Fruit fly (Drosophila melanogaster): Measurements from ENCODE around the gene dmt.

The dmt gene

dm6 chr3R:9725121-9725956, 14.4 kb downstream of the dmt start, which contains the start of gene hyd (continued):
- no peak for TF ChIP-seq Blimp-1 (GFP tag; optimal IDR thresholded peaks at IDR 0.05)
- peak; percentile 74 for TF ChIP-seq CG34224 (GFP tag; IDR thresholded peaks at IDR 0.05; ENCODE audit: partially characterized antibody)
- no peak for TF ChIP-seq fd102C (GFP tag; optimal IDR thresholded peaks at IDR 0.05)
- no peak for TF ChIP-seq CG11504 (tag; optimal IDR thresholded peaks at IDR 0.05)
- no peak for TF ChIP-seq ap (GFP tag; IDR thresholded peaks at IDR 0.05)
- TF ChIP-seq lola (GFP tag; optimal IDR thresholded peaks at IDR 0.05), result no peak
- peak; percentile 70 for TF ChIP-seq Sin3A (optimal IDR thresholded peaks at IDR 0.05)
- no peak for TF ChIP-seq ERR (GFP tag; optimal IDR thresholded peaks at IDR 0.05)
- no peak for TF ChIP-seq CG10543 (GFP tag; optimal IDR thresholded peaks at IDR 0.05)
- TF ChIP-seq CG17912 (GFP tag; optimal IDR thresholded peaks at IDR 0.05), result no peak
- TF ChIP-seq hbn (GFP tag; IDR thresholded peaks at IDR 0.05; ENCODE audit: partially characterized antibody), result peak; percentile 73
- TF ChIP-seq CG11398 (GFP tag; optimal IDR thresholded peaks at IDR 0.05), result no peak
- no peak for TF ChIP-seq da (GFP tag; optimal IDR thresholded peaks at IDR 0.05)
- TF ChIP-seq dati (GFP tag; IDR thresholded peaks at IDR 0.05), result no peak
- no peak for TF ChIP-seq CG9876 (GFP tag; optimal IDR thresholded peaks at IDR 0.05)
- peak; percentile 56 for TF ChIP-seq CG15479 (GFP tag; optimal IDR thresholded peaks at IDR 0.05)
- TF ChIP-seq Atf6 (GFP tag; IDR thresholded peaks at IDR 0.05), result no peak
- no peak for TF ChIP-seq CG2199 (GFP tag; IDR thresholded peaks at IDR 0.05)
- no peak for TF ChIP-seq CG1647 (GFP tag; optimal IDR thresholded peaks at IDR 0.05)
- no peak for TF ChIP-seq vfl (GFP tag; optimal IDR thresholded peaks at IDR 0.05)
- peak; percentile 42 for TF ChIP-seq phol (tag; optimal IDR thresholded peaks at IDR 0.05)
- no peak for TF ChIP-seq az2 (GFP tag; optimal IDR thresholded peaks at IDR 0.05)
- no peak for TF ChIP-seq Hr39 (optimal IDR thresholded peaks at IDR 0.05)
- TF ChIP-seq Dref (GFP tag; IDR thresholded peaks at IDR 0.05), result peak; percentile 89
- peak; percentile 89 for TF ChIP-seq nerfin-1 (tag; optimal IDR thresholded peaks at IDR 0.05)
- TF ChIP-seq CG10321 (GFP tag; IDR thresholded peaks at IDR 0.05), result no peak
- no peak for TF ChIP-seq tap (tag; optimal IDR thresholded peaks at IDR 0.05)
- no peak for TF ChIP-seq CG1233 (GFP tag; optimal IDR thresholded peaks at IDR 0.05)
- no peak for TF ChIP-seq Side (GFP tag; optimal IDR thresholded peaks at IDR 0.05)
- no peak for TF ChIP-seq schlank (tag; optimal IDR thresholded peaks at IDR 0.05)
- no peak for TF ChIP-seq crol (GFP tag; IDR thresholded peaks at IDR 0.05)
- peak; percentile 92 for TF ChIP-seq BEAF-32 (GFP tag; optimal IDR thresholded peaks at IDR 0.05)
- no peak for TF ChIP-seq Gsc (GFP tag; IDR thresholded peaks at IDR 0.05)
- no peak for TF ChIP-seq CG17612 (GFP tag; IDR thresholded peaks at IDR 0.05)
- TF ChIP-seq CG10147 (GFP tag; optimal IDR thresholded peaks at IDR 0.05), result no peak
- TF ChIP-seq Mad (GFP tag; optimal IDR thresholded peaks at IDR 0.05), result no peak
- TF ChIP-seq eyg (GFP tag; optimal IDR thresholded peaks at IDR 0.05), result no peak
- TF ChIP-seq CG5953 (GFP tag; IDR thresholded peaks at IDR 0.05), result no peak
- TF ChIP-seq ham (GFP tag; IDR thresholded peaks at IDR 0.05), result no peak
- no peak for TF ChIP-seq NC2β (GFP tag; optimal IDR thresholded peaks at IDR 0.05)
- peak; percentile 74; the same call in 1 of the 2 replicates for TF ChIP-seq CG42726 (GFP tag; IDR thresholded peaks at IDR 0.05; ENCODE audit: partially characterized antibody)
- TF ChIP-seq hb (GFP tag; IDR thresholded peaks at IDR 0.05; ENCODE audit: partially characterized antibody), result peak; percentile 74; the same call in 2 of the 3 replicates
- TF ChIP-seq emc (GFP tag; optimal IDR thresholded peaks at IDR 0.05), result no peak
- TF ChIP-seq wor (GFP tag; IDR thresholded peaks at IDR 0.05), result no peak
- TF ChIP-seq CG2875 (GFP tag; optimal IDR thresholded peaks at IDR 0.05), result no peak
- TF ChIP-seq nom (GFP tag; optimal IDR thresholded peaks at IDR 0.05), result no peak
- peak; percentile 62 for TF ChIP-seq stwl (tag; optimal IDR thresholded peaks at IDR 0.05)
- TF ChIP-seq p53 (GFP tag; optimal IDR thresholded peaks at IDR 0.05), result no peak
- TF ChIP-seq CG4328 (GFP tag; optimal IDR thresholded peaks at IDR 0.05), result no peak
- TF ChIP-seq CG18011 (GFP tag; optimal IDR thresholded peaks at IDR 0.05), result no peak
